Fruit fly (Drosophila melanogaster) S2 (cell line): ENCODE results near the gene pnt.

Experiments
- CG8478 ChIP-seq: fragments of >200 bp; optimal IDR thresholded peaks from 2 replicates; lab custom pipeline; 2018
- CTCF ChIP-seq, 2 experiments: fragments of >200 bp; optimal IDR thresholded peaks; 2 replicates each; lab custom pipeline; 2018

DNA sequence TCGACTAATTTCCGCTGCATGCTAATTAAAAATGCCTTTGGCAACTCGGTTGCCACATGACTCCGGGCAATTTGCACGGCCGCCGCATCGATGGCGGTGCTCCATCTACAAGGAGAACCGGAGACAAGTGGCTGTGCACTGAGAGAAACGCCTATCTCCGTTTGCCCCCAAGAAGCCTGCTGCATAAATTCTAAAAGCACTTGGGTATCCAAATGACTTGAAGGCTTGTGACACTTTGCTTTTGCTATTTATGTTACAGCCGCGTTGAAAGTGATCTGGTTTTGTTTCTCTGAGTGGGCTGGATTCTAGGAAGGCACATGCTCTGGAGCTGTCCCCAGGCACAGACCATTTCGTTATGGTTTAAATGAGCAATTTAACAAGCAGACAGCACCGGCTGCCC, 46.3 kb upstream of the pnt start:
- TF ChIP-seq CG8478 (lab: Kevin White, UChicago) (no peak), CTCF (optimal IDR thresholded peaks at IDR 0.05; lab: Kevin White, UChicago) (no peak)
